Worm (Caenorhabditis elegans) whole organism, L4 larva: ENCODE results near the gene sprr-2.

ENCODE experiments used
- cey-2 ChIP-seq: sonication (generic microtip); optimal IDR thresholded peaks from 3 replicates; lab custom pipeline; 2017; ENCODE audit warnings: missing genetic modification characterization, mild to moderate bottlenecking, missing compliant biosample characterization, antibody characterized with exemption, borderline replicate concordance; ENCODE audit not compliant: insufficient read depth
- dmd-9 ChIP-seq: fragments of 200-800 bp; sonication (Bioruptor generic); IDR thresholded peaks from 2 replicates; pipeline ENCODE4 v1.3.6; 2022; ENCODE audit warnings: missing genetic modification reagents, missing genetic modification characterization, missing compliant biosample characterization
- nhr-11 ChIP-seq: fragments of 150-350 bp; optimal IDR thresholded peaks from 2 replicates; lab custom pipeline; 2014; ENCODE audit warnings: missing biosample characterization, missing genetic modification characterization

ce11 chrX:14805746-14806145 lies 12.5 kb downstream of the sprr-2 start:
- no peak for TF ChIP-seq dmd-9 (GFP tag; lab: Robert Waterston, UW)
- no peak for TF ChIP-seq cey-2 (tag; lab: Kevin White, UChicago)
- TF ChIP-seq nhr-11 (tag; lab: Kevin White, UChicago) = no peak
